Worm (Caenorhabditis elegans) whole organism, L1 larva: Measurements from ENCODE around the gene rgs-1.

Experiments
- C34B4.2 ChIP-seq: sonication (generic microtip); optimal IDR thresholded peaks from 2 replicates; lab custom pipeline; 2017; ENCODE audit warnings: mild to moderate bottlenecking, missing genetic modification characterization, missing compliant biosample characterization
- F16B12.6 ChIP-seq: fragments of 150-350 bp; optimal IDR thresholded peaks from 2 replicates; lab custom pipeline; 2014; ENCODE audit warnings: missing biosample characterization, missing genetic modification characterization
- Y116A8C.19 ChIP-seq: sonication (generic microtip); optimal IDR thresholded peaks from 2 replicates; lab custom pipeline; 2016; ENCODE audit warnings: missing compliant biosample characterization, missing genetic modification characterization, borderline replicate concordance
- aly-2 ChIP-seq: fragments of 150-350 bp; optimal IDR thresholded peaks from 2 replicates; lab custom pipeline; 2014; ENCODE audit warnings: missing biosample characterization, missing genetic modification characterization
- ceh-8 ChIP-seq: fragments of 200-800 bp; sonication (Bioruptor generic); optimal IDR thresholded peaks from 2 replicates; lab custom pipeline; 2018; ENCODE audit warnings: mild to moderate bottlenecking, missing genetic modification characterization, moderate library complexity, missing compliant biosample characterization
- ceh-82 ChIP-seq, 3 experiments: fragments of 150-350 bp in 1 of 3; sonication (generic microtip) in 2 of 3; optimal IDR thresholded peaks; 2 replicates each; lab custom pipeline; 2014 to 2017; ENCODE audit warnings: missing biosample characterization in 3 of 3, missing genetic modification characterization in 3 of 3
- ceh-88 ChIP-seq: fragments of 200-800 bp; sonication (Bioruptor generic); IDR thresholded peaks from 2 replicates; pipeline ENCODE4 v1.3.6; 2022; ENCODE audit warnings: missing genetic modification characterization, missing compliant biosample characterization
- ceh-90 ChIP-seq: sonication (generic microtip); optimal IDR thresholded peaks from 2 replicates; lab custom pipeline; 2016; ENCODE audit warnings: missing genetic modification characterization, missing compliant biosample characterization
- ces-1 ChIP-seq: fragments of 150-350 bp; optimal IDR thresholded peaks from 2 replicates; lab custom pipeline; 2014; ENCODE audit warnings: missing biosample characterization, missing genetic modification reagents, missing genetic modification characterization
- dsc-1 ChIP-seq: sonication (generic microtip); optimal IDR thresholded peaks from 2 replicates; lab custom pipeline; 2016; ENCODE audit warnings: mild to moderate bottlenecking, missing genetic modification characterization, missing compliant biosample characterization
- efl-1 ChIP-seq, 4 experiments: fragments of 150-350 bp; optimal IDR thresholded peaks in 3 of 4; peaks in 1 of 4; 1 replicate in 1 of 4; 2 replicates in 3 of 4; lab custom pipeline; 2014; ENCODE audit warnings: missing biosample characterization in 2 of 4, missing genetic modification characterization in 2 of 4, missing genetic modification reagents in 2 of 4
- elt-2 ChIP-seq: sonication (generic microtip); optimal IDR thresholded peaks from 2 replicates; lab custom pipeline; 2016; ENCODE audit warnings: missing genetic modification characterization, mild to moderate bottlenecking, inconsistent platforms, missing compliant biosample characterization, missing genetic modification reagents
- elt-3 ChIP-seq, 6 experiments: fragments of 150-350 bp in 1 of 6; sonication (generic microtip); optimal IDR thresholded peaks; 2 replicates each; lab custom pipeline; 2017 to 2018; ENCODE audit warnings: missing biosample characterization in 6 of 6, missing genetic modification characterization in 6 of 6, inconsistent platforms in 1 of 6
- ets-5 ChIP-seq: fragments of 200-800 bp; sonication (Bioruptor generic); IDR thresholded peaks from 2 replicates; pipeline ENCODE4 v1.3.6; 2022; ENCODE audit warnings: missing genetic modification characterization, missing compliant biosample characterization
- fkh-10 ChIP-seq: sonication (generic microtip); optimal IDR thresholded peaks from 2 replicates; lab custom pipeline; 2017; ENCODE audit warnings: missing biosample characterization, missing genetic modification reagents, missing genetic modification characterization
- fkh-4 ChIP-seq: sonication (generic microtip); optimal IDR thresholded peaks from 2 replicates; lab custom pipeline; 2016; ENCODE audit warnings: missing compliant biosample characterization, missing genetic modification characterization, borderline replicate concordance
- hlh-17 ChIP-seq: fragments of 200-800 bp; sonication (Bioruptor generic); optimal IDR thresholded peaks from 2 replicates; lab custom pipeline; 2018; ENCODE audit warnings: missing genetic modification characterization, mild to moderate bottlenecking, missing compliant biosample characterization, moderate library complexity, borderline replicate concordance
- hlh-4 ChIP-seq: sonication (generic microtip); optimal IDR thresholded peaks from 2 replicates; lab custom pipeline; 2016; ENCODE audit warnings: mild to moderate bottlenecking, missing genetic modification characterization, missing compliant biosample characterization
- lin-14 ChIP-seq: fragments of 200-800 bp; sonication (Bioruptor generic); optimal IDR thresholded peaks from 2 replicates; lab custom pipeline; 2018; ENCODE audit warnings: mild to moderate bottlenecking, missing genetic modification characterization, moderate library complexity, missing compliant biosample characterization
- lsy-2 ChIP-seq, 2 experiments: fragments of 150-350 bp; optimal IDR thresholded peaks; 2 replicates each; lab custom pipeline; 2014; ENCODE audit warnings: missing biosample characterization in 2 of 2, missing genetic modification characterization in 2 of 2
- nhr-11 ChIP-seq: fragments of 150-350 bp; optimal IDR thresholded peaks from 2 replicates; lab custom pipeline; 2014; ENCODE audit warnings: missing biosample characterization, missing genetic modification characterization
- nhr-19 ChIP-seq: fragments of 200-800 bp; sonication (Bioruptor generic); conservative IDR thresholded peaks from 2 replicates; pipeline ENCODE4 v1.3.6; 2022; ENCODE audit warnings: missing genetic modification characterization, missing compliant biosample characterization
- nhr-28 ChIP-seq: fragments of 150-350 bp; optimal IDR thresholded peaks from 2 replicates; lab custom pipeline; 2014; ENCODE audit warnings: missing biosample characterization, missing genetic modification characterization
- nhr-71 ChIP-seq: sonication (generic microtip); optimal IDR thresholded peaks from 2 replicates; lab custom pipeline; 2016; ENCODE audit warnings: mild to moderate bottlenecking, missing genetic modification characterization, moderate library complexity, missing compliant biosample characterization
- skn-1 ChIP-seq: fragments of 150-350 bp; optimal IDR thresholded peaks from 2 replicates; lab custom pipeline; 2014; ENCODE audit warnings: missing biosample characterization, missing genetic modification characterization
- sup-37 ChIP-seq: fragments of 200-800 bp; sonication (Bioruptor generic); optimal IDR thresholded peaks from 2 replicates; lab custom pipeline; 2018; ENCODE audit warnings: mild to moderate bottlenecking, missing genetic modification characterization, missing compliant biosample characterization
- tbx-2 ChIP-seq: sonication (generic microtip); optimal IDR thresholded peaks from 2 replicates; lab custom pipeline; 2016; ENCODE audit warnings: missing genetic modification characterization, missing compliant biosample characterization
- unc-62 ChIP-seq: fragments of 150-350 bp; optimal IDR thresholded peaks from 2 replicates; lab custom pipeline; 2014; ENCODE audit warnings: missing biosample characterization, missing genetic modification reagents, missing genetic modification characterization
- unc-86 ChIP-seq: sonication (generic microtip); optimal IDR thresholded peaks from 2 replicates; lab custom pipeline; 2016; ENCODE audit warnings: missing genetic modification characterization, missing compliant biosample characterization
- unc-98 ChIP-seq: fragments of 200-800 bp; sonication (Bioruptor generic); IDR thresholded peaks from 2 replicates; pipeline ENCODE4 v1.3.6; 2022; ENCODE audit warnings: missing genetic modification characterization, missing compliant biosample characterization
- vab-15 ChIP-seq: sonication (generic microtip); optimal IDR thresholded peaks from 2 replicates; lab custom pipeline; 2017; ENCODE audit warnings: missing genotype, mild to moderate bottlenecking, missing genetic modification characterization, missing compliant biosample characterization
- zag-1 ChIP-seq: fragments of 150-350 bp; optimal IDR thresholded peaks from 2 replicates; lab custom pipeline; 2014; ENCODE audit warnings: missing biosample characterization, missing genetic modification characterization

rgs-1 gene

DNA sequence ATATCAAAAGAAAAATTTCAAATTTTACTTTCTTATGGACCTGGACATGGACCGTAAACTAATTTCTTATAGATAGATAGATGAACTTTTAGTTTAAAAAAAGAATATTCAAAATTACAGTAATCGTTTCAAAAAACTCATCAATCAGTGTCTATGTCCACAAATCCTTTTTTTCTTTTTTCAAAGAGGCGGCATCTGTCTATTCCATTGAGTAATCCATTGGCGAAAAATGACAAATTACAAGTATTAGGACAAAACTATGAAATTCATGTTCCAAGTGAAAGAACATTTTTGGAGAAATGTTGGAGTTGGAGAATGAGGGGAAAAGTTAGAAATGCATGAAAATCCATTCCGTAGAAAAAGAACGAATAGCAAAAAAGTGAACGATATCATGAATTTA lies 30.8 kb downstream of the rgs-1 start:
- no peak for TF ChIP-seq zag-1 (tag; lab: Kevin White, UChicago)

DNA sequence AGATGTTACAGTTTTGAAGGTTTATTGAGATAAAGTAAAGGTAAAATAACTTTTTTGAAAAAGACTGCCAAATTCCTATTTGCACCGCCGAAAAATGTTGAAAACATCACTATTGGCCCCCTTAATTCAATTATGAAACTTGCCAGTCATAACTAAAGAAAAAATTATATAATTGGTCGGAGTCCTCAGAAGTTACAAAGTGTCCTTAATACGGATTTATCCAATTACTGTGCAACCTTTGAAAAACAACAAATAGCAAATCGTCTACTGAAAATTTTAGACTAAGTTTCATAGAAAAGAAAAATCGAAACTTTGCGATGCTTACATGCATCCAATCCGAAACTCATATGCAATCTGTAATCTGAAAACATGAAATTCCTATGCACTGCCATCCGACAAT lies 31.8 kb downstream of the rgs-1 start:
- TF ChIP-seq ceh-8 (GFP tag; lab: Kevin White, UChicago), result peak; percentile 74
- no peak for TF ChIP-seq F16B12.6 (tag; lab: Kevin White, UChicago)
- TF ChIP-seq, all 84 proteins: peak for 1

DNA sequence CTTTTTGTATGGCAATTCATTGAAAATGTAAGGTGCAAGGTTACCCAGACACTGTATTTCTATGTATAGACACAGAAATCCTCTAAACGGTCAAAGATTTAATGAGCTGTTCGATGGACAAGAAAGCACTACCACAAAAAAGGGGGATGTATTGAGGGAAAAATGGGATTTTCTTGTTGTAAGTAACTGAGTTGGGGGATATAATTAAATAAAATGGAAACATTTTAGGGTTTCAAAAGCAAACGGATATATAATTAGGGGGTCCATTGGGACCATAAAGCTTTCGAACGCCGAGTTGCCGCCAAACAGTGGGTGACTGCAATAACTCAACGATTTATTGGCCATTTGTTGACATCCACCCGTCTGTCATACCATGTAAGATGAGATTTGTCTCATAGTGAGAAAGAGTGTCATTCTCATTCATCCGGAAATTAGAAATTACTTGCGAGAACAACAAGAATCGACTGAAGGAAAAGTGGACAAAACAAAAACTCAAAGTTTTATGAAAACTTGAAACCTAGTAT lies 34.2 kb downstream of the rgs-1 start:
- TF ChIP-seq aly-2 (tag; lab: Kevin White, UChicago), result no peak
- TF ChIP-seq sup-37 (GFP tag; lab: Kevin White, UChicago), result no peak
- no peak for TF ChIP-seq nhr-19 (GFP tag; lab: Robert Waterston, UW)
- no peak for TF ChIP-seq hlh-4 (tag; lab: Kevin White, UChicago)
- no peak for TF ChIP-seq nhr-28 (tag; lab: Kevin White, UChicago)
- no peak for TF ChIP-seq Y116A8C.19
- no peak for TF ChIP-seq unc-62 (GFP tag; lab: Kevin White, UChicago)
- TF ChIP-seq ceh-82 (tag; optimal IDR thresholded peaks at IDR 0.05; lab: Kevin White, UChicago), result no peak
- no peak for TF ChIP-seq tbx-2
- no peak for TF ChIP-seq skn-1 (tag; lab: Kevin White, UChicago)

DNA sequence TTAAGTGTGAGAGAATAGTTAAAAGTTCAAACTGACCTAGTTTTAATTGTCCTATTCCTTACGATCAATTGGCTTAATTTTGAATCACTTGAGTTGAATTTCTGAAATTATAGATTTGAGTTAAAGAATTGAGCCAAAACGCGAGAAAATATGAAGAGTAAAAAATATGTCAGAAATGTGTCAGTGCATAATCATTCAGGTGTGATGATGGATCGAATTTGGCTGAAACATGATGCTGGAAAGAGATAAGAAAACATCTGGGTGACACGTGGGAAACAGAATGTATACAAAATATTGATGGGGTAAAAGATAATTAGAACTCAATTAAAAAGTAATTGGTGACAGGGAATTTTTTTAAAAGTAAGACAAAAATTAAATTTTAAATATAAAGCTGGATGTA lies 42.6 kb downstream of the rgs-1 start, which contains the start of gene R10E12.2:
Gene R10E12.2 (minus strand): TSS at position 101 of the 400 bp plus-strand sequence.
- no peak for TF ChIP-seq ces-1
- TF ChIP-seq efl-1 (optimal IDR thresholded peaks at IDR 0.05; lab: Kevin White, UChicago), result no peak
- TF ChIP-seq efl-1 (GFP tag; optimal IDR thresholded peaks at IDR 0.05 in 1 of 2; lab: Kevin White, UChicago), result peak in 1 of 2 experiments; percentile 26
- no peak for TF ChIP-seq unc-86 (tag; lab: Kevin White, UChicago)
- TF ChIP-seq, all 84 proteins: peak for 1

DNA sequence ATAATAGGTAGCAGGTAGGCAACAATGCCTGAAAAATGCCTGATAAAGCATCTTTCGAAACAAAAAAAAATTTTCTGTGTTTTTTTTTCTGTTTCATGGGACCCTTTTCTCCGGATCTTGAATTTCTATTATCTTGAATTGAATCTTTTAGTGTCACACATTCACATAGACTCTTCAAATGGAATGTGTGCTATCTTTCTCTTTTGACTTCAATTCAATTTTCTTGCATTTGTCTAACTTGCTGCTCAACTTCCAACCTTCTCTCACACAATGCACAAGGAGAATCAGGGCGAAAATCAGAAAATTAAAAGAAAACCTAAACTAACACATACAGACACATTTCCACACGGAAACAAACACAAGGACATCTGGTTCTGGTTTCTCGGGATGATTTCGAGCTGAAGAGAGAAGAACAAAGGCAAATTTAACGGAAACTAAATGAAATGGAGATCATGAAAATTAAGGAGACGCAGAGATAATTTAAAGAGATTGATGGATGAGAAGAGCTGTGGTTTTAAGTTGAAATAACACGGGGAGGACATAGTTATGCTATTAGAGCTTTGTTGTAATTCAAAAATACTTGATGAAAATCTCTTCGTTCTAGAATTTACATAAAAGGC lies 44.1 kb downstream of the rgs-1 start:
- TF ChIP-seq elt-2 (tag; lab: Kevin White, UChicago) (no peak), nhr-11 (tag; lab: Kevin White, UChicago) (no peak), dsc-1 (tag; lab: Kevin White, UChicago) (peak; percentile 97), ceh-90 (tag; lab: Kevin White, UChicago) (no peak), unc-98 (GFP tag; lab: Robert Waterston, UW) (no peak), elt-3 (tag; optimal IDR thresholded peaks at IDR 0.05; lab: Kevin White, UChicago) (no peak), efl-1 (optimal IDR thresholded peaks at IDR 0.05; lab: Kevin White, UChicago) (no peak), efl-1 (GFP tag; optimal IDR thresholded peaks at IDR 0.05 in 1 of 2; lab: Kevin White, UChicago) (peak in 1 of 2 experiments; percentile 74), nhr-71 (tag; lab: Kevin White, UChicago) (no peak), fkh-10 (GFP tag; lab: Kevin White, UChicago) (peak; percentile 49), lin-14 (GFP tag; lab: Kevin White, UChicago) (peak; percentile 24), ceh-82 (tag; optimal IDR thresholded peaks at IDR 0.05; lab: Kevin White, UChicago) (no peak), C34B4.2 (tag; lab: Kevin White, UChicago) (no peak), fkh-4 (peak; percentile 71)

DNA sequence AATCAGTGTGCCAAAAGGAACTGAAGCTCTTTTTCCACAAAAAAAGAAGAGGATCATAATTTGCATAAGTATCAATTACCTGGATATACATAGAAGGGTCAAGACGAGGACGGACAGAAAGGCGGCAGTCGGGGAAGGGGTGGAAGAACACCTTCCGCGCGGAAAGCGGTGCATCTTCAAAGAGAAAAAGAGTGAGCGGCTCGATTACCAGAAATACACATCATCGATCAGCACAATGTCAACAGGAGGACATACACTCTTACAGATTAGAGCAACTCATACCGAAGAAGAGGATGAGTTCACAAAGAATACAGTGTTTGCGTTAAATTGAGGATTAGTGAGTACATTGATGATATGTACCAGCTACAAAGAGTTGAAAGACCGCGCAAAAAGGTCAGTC lies 47.0 kb downstream of the rgs-1 start:
- TF ChIP-seq lsy-2 (tag; optimal IDR thresholded peaks at IDR 0.05; lab: Kevin White, UChicago) (no peak), ceh-88 (GFP tag; lab: Robert Waterston, UW) (no peak), hlh-17 (GFP tag; lab: Kevin White, UChicago) (no peak), lin-14 (GFP tag; lab: Kevin White, UChicago) (no peak), ets-5 (no peak), tbx-2 (no peak), elt-3 (tag; optimal IDR thresholded peaks at IDR 0.05; lab: Kevin White, UChicago) (no peak), elt-2 (tag; lab: Kevin White, UChicago) (no peak), vab-15 (tag; lab: Kevin White, UChicago) (no peak), sup-37 (GFP tag; lab: Kevin White, UChicago) (no peak)
